Worm (Caenorhabditis elegans): ENCODE results near the gene wrt-2.

Gene wrt-2

ce11 chrX:3115134-3116032 lies 21.2 kb upstream of the wrt-2 start:
- peak; percentile 38; the same call in 1 of the 2 replicates for TF ChIP-seq D1046.2 (GFP tag; IDR thresholded peaks at IDR 0.05)
- TF ChIP-seq dve-1 (tag; optimal IDR thresholded peaks at IDR 0.05; ENCODE audit: insufficient read depth): peak; percentile 85
- peak; percentile 44; the same call in 1 of the 2 replicates for TF ChIP-seq dmd-6 (GFP tag; IDR thresholded peaks at IDR 0.05)
- TF ChIP-seq aha-1 (tag): peak; percentile 89
- TF ChIP-seq nhr-28 (tag; optimal IDR thresholded peaks at IDR 0.05): peak; percentile 84
- TF ChIP-seq pha-4 (GFP tag; IDR thresholded peaks at IDR 0.05): no peak; the same call in 1 of the 2 replicates
- TF ChIP-seq pha-4 (tag; optimal IDR thresholded peaks at IDR 0.05): peak; percentile 46
- TF ChIP-seq skn-1 (tag; optimal IDR thresholded peaks at IDR 0.05): no peak
- peak; percentile 63 for TF ChIP-seq hlh-11 (tag; optimal IDR thresholded peaks at IDR 0.05)
- TF ChIP-seq zfp-3 (GFP tag; conservative IDR thresholded peaks at IDR 0.05): peak; percentile 68; the same call in 1 of the 2 replicates
- TF ChIP-seq nhr-77 (tag; optimal IDR thresholded peaks at IDR 0.05): peak; percentile 46
- TF ChIP-seq lsy-2 (tag; optimal IDR thresholded peaks at IDR 0.05): peak in 1 of 2 experiments; percentile 14
- no peak for TF ChIP-seq nhr-111 (GFP tag; optimal IDR thresholded peaks at IDR 0.05)
- peak in 1 of 2 experiments; percentile 49 for TF ChIP-seq daf-16 (GFP tag; optimal IDR thresholded peaks at IDR 0.05)
- TF ChIP-seq daf-16 (tag; optimal IDR thresholded peaks at IDR 0.05): peak; percentile 88
- TF ChIP-seq aly-2 (tag; optimal IDR thresholded peaks at IDR 0.05): no peak
- TF ChIP-seq mes-2 (tag; optimal IDR thresholded peaks at IDR 0.05; ENCODE audit: poor library complexity, severe bottlenecking): peak; percentile 24
- no peak for TF ChIP-seq ces-1 (GFP tag; optimal IDR thresholded peaks at IDR 0.05)
- TF ChIP-seq ZK546.5 (tag; optimal IDR thresholded peaks at IDR 0.05): no peak
- TF ChIP-seq mxl-2 (GFP tag; conservative IDR thresholded peaks at IDR 0.05): no peak
- peak; percentile 21; the same call in 1 of the 2 replicates for TF ChIP-seq mdt-29 (GFP tag; IDR thresholded peaks at IDR 0.05)
- TF ChIP-seq F44E2.7 (GFP tag; IDR thresholded peaks at IDR 0.05): no peak
- TF ChIP-seq pqm-1 (tag; optimal IDR thresholded peaks at IDR 0.05): no peak
- peak; percentile 43 for TF ChIP-seq nhr-10 (tag; optimal IDR thresholded peaks at IDR 0.05)
- TF ChIP-seq ama-1 (optimal IDR thresholded peaks at IDR 0.05): peak; percentile 85
- peak; percentile 13 for TF ChIP-seq nhr-48 (tag; optimal IDR thresholded peaks at IDR 0.05)
- no peak for TF ChIP-seq F49E8.2 (tag; optimal IDR thresholded peaks at IDR 0.05; ENCODE audit: borderline replicate concordance)
- TF ChIP-seq nhr-11 (tag; optimal IDR thresholded peaks at IDR 0.05): peak; percentile 48
- no peak; the same call in 1 of the 2 replicates for TF ChIP-seq Y75B8A.6 (GFP tag; IDR thresholded peaks at IDR 0.05)
- TF ChIP-seq unc-62 (GFP tag; optimal IDR thresholded peaks at IDR 0.05 in 1 of 2): peak in 1 of 2 experiments; percentile 93
- no peak for TF ChIP-seq unc-62 (tag; optimal IDR thresholded peaks at IDR 0.05)
- no peak for TF ChIP-seq nhr-42 (GFP tag; IDR thresholded peaks at IDR 0.05)
- TF ChIP-seq Y105C5A.15 (GFP tag; IDR thresholded peaks at IDR 0.05): no peak
- no peak for TF ChIP-seq zag-1 (tag; optimal IDR thresholded peaks at IDR 0.05)
- peak; percentile 35 for TF ChIP-seq nhr-102 (tag; optimal IDR thresholded peaks at IDR 0.05)
- peak; percentile 7 for TF ChIP-seq ceh-28 (tag; optimal IDR thresholded peaks at IDR 0.05)
- peak; percentile 51; the same call in 1 of the 2 replicates for TF ChIP-seq php-3 (GFP tag; IDR thresholded peaks at IDR 0.05)
- no peak for TF ChIP-seq dmd-8 (GFP tag; IDR thresholded peaks at IDR 0.05)
- TF ChIP-seq set-16 (GFP tag; IDR thresholded peaks at IDR 0.05): peak; percentile 39; the same call in 1 of the 2 replicates
- 0 out of 2 replicates have a peak, but pooled peaks have one; percentile 56 for TF ChIP-seq lin-1 (GFP tag; IDR thresholded peaks at IDR 0.05)
- no peak for TF ChIP-seq nhr-6 (tag; optimal IDR thresholded peaks at IDR 0.05)
- no peak for TF ChIP-seq egl-27 (tag; optimal IDR thresholded peaks at IDR 0.05)
- TF ChIP-seq lin-29 (GFP tag; IDR thresholded peaks at IDR 0.05): no peak
- peak; percentile 64 for TF ChIP-seq hlh-30 (tag; optimal IDR thresholded peaks at IDR 0.05; ENCODE audit: insufficient read depth)
- TF ChIP-seq nhr-25 (tag; optimal IDR thresholded peaks at IDR 0.05; ENCODE audit: borderline replicate concordance, insufficient read depth): peak; percentile 54

Data from whole organism, L4 larva.